Fruit fly (Drosophila melanogaster): ENCODE measurements around the gene CG11658.

The CG11658 gene

dm6 chr3L:11696294-11697116 lies 11.8 kb downstream of the CG11658 start, which contains the start of gene Dph1 (continued):
- TF ChIP-seq CHES-1-like (GFP tag; optimal IDR thresholded peaks at IDR 0.05), result peak; percentile 79

dm6 chr3L:11695827-11696226 lies 12.5 kb downstream of the CG11658 start:
- no peak for TF ChIP-seq CG7271 (tag; optimal IDR thresholded peaks at IDR 0.05)
- peak; percentile 48; the same call in 1 of the 2 replicates for TF ChIP-seq rib (GFP tag; IDR thresholded peaks at IDR 0.05)
- TF ChIP-seq CG9215 (GFP tag; IDR thresholded peaks at IDR 0.05), result no peak
- TF ChIP-seq H2.0 (GFP tag; IDR thresholded peaks at IDR 0.05), result no peak
- peak in 1 of 2 experiments; percentile 94 for TF ChIP-seq Eip74EF (GFP tag; optimal IDR thresholded peaks at IDR 0.05)
- no peak for TF ChIP-seq ssp (GFP tag; IDR thresholded peaks at IDR 0.05)

- TF ChIP-seq Ets65A (GFP tag) (peak; percentile 23), ken (GFP tag; IDR thresholded peaks at IDR 0.05) (0 out of 3 replicates have a peak, but pooled peaks have one; percentile 33), p53 (GFP tag; optimal IDR thresholded peaks at IDR 0.05) (no peak), dmrt99B (tag; optimal IDR thresholded peaks at IDR 0.05) (no peak), CG8478 (optimal IDR thresholded peaks at IDR 0.05) (peak; percentile 82), salm (tag; optimal IDR thresholded peaks at IDR 0.05) (no peak), Med (GFP tag) (peak; percentile 63), CG6254 (GFP tag; optimal IDR thresholded peaks at IDR 0.05) (no peak)
Observed at dm6 chr3L:11695063-11695462, 13.3 kb downstream of the CG11658 start.

dm6 chr3L:11692853-11693252 lies 15.5 kb downstream of the CG11658 start:
- peak; percentile 11 for TF ChIP-seq Neu2 (GFP tag; optimal IDR thresholded peaks at IDR 0.05; ENCODE audit: borderline replicate concordance)
- no peak for TF ChIP-seq fd102C (GFP tag; optimal IDR thresholded peaks at IDR 0.05)
- TF ChIP-seq p53 (GFP tag; optimal IDR thresholded peaks at IDR 0.05), result no peak
- TF ChIP-seq chm (GFP tag; IDR thresholded peaks at IDR 0.05), result 0 out of 2 replicates have a peak, but pooled peaks have one; percentile 28
- TF ChIP-seq hbn (GFP tag; IDR thresholded peaks at IDR 0.05; ENCODE audit: partially characterized antibody), result no peak
- peak; percentile 8; the same call in 1 of the 3 replicates for TF ChIP-seq zfh1 (GFP tag; IDR thresholded peaks at IDR 0.05)
- TF ChIP-seq CG32767 (GFP tag; IDR thresholded peaks at IDR 0.05), result no peak
- peak; percentile 11; the same call in 1 of the 3 replicates for TF ChIP-seq vnd (GFP tag; IDR thresholded peaks at IDR 0.05; ENCODE audit: partially characterized antibody)
- 0 out of 3 replicates have a peak, but pooled peaks have one; percentile 45 for TF ChIP-seq CG6791 (GFP tag; IDR thresholded peaks at IDR 0.05; ENCODE audit: partially characterized antibody)
- TF ChIP-seq fru (optimal IDR thresholded peaks at IDR 0.05), result no peak
- TF ChIP-seq cas (GFP tag; IDR thresholded peaks at IDR 0.05), result no peak
- TF ChIP-seq tll (GFP tag; optimal IDR thresholded peaks at IDR 0.05), result peak in 1 of 2 experiments; percentile 25
- 0 out of 2 replicates have a peak, but pooled peaks have one; percentile 31 for TF ChIP-seq amos (GFP tag; IDR thresholded peaks at IDR 0.05; ENCODE audit: partially characterized antibody)
- no peak for TF ChIP-seq pfk (GFP tag; optimal IDR thresholded peaks at IDR 0.05)
- 0 out of 2 replicates have a peak, but pooled peaks have one; percentile 15 for TF ChIP-seq sob (GFP tag; IDR thresholded peaks at IDR 0.05)
- peak; percentile 99 for TF ChIP-seq zen (tag; optimal IDR thresholded peaks at IDR 0.05)

dm6 chr3L:11691203-11691797 lies 17.1 kb downstream of the CG11658 start, which contains the start of the genes Pldn and CG14135:
TSS of gene Pldn (minus strand) at chr3L:11691399.
TSS of gene CG14135 (plus strand) at chr3L:11691571.
- TF ChIP-seq pzg (GFP tag; optimal IDR thresholded peaks at IDR 0.05) (peak; percentile 72), ase (GFP tag; IDR thresholded peaks at IDR 0.05) (no peak), Bdp1 (GFP tag; optimal IDR thresholded peaks at IDR 0.05) (no peak), Ets97D (GFP tag; optimal IDR thresholded peaks at IDR 0.05) (peak; percentile 44), en (GFP tag; optimal IDR thresholded peaks at IDR 0.05) (no peak), toy (GFP tag; IDR thresholded peaks at IDR 0.05) (no peak), tna (GFP tag; IDR thresholded peaks at IDR 0.05; ENCODE audit: partially characterized antibody) (no peak), Poxn (GFP tag; IDR thresholded peaks at IDR 0.05) (no peak), sd (tag; optimal IDR thresholded peaks at IDR 0.05) (peak; percentile 33), CG13123 (GFP tag; optimal IDR thresholded peaks at IDR 0.05) (no peak), sima (GFP tag; optimal IDR thresholded peaks at IDR 0.05) (no peak), bsh (GFP tag; optimal IDR thresholded peaks at IDR 0.05) (no peak), CG2129 (GFP tag; IDR thresholded peaks at IDR 0.05; ENCODE audit: partially characterized antibody) (no peak)

All from whole organism, embryonic.